Worm (Caenorhabditis elegans) whole organism, L3 larva: ENCODE results near the gene T25E4.1.

Source experiments
- R02D3.7 ChIP-seq: fragments of 150-350 bp; optimal IDR thresholded peaks from 2 replicates; lab custom pipeline; 2014; ENCODE audit warnings: missing biosample characterization, missing genetic modification characterization
- ZK546.5 ChIP-seq: sonication (generic microtip); optimal IDR thresholded peaks from 2 replicates; lab custom pipeline; 2017; ENCODE audit warnings: missing biosample characterization, missing genetic modification characterization
- aly-2 ChIP-seq: fragments of 150-350 bp; optimal IDR thresholded peaks from 2 replicates; lab custom pipeline; 2014; ENCODE audit warnings: missing biosample characterization, missing genetic modification characterization
- ama-1 ChIP-seq: fragments of 150-350 bp; optimal IDR thresholded peaks from 2 replicates; lab custom pipeline; 2018
- ceh-28 ChIP-seq: fragments of 150-350 bp; optimal IDR thresholded peaks from 2 replicates; lab custom pipeline; 2014; ENCODE audit warnings: missing biosample characterization, missing genetic modification reagents, missing genetic modification characterization
- ceh-9 ChIP-seq: sonication (generic microtip); optimal IDR thresholded peaks from 2 replicates; lab custom pipeline; 2018; ENCODE audit warnings: missing biosample characterization, missing genetic modification characterization
- egl-5 ChIP-seq: fragments of 150-350 bp; optimal IDR thresholded peaks from 2 replicates; lab custom pipeline; 2017; ENCODE audit warnings: missing biosample characterization, missing genetic modification reagents, missing genetic modification characterization, inconsistent platforms
- elt-2 ChIP-seq: sonication (generic microtip); optimal IDR thresholded peaks from 2 replicates; lab custom pipeline; 2016; ENCODE audit warnings: missing genetic modification reagents, mild to moderate bottlenecking, missing genetic modification characterization, missing compliant biosample characterization
- elt-3 ChIP-seq, 3 experiments: fragments of 150-350 bp in 1 of 3; sonication (generic microtip) in 2 of 3; optimal IDR thresholded peaks; 2 replicates in 2 of 3; 4 replicates in 1 of 3; lab custom pipeline; 2014 to 2017; ENCODE audit warnings: missing biosample characterization in 3 of 3, missing genetic modification characterization in 3 of 3
- eor-1 ChIP-seq, 2 experiments: fragments of 150-350 bp; optimal IDR thresholded peaks; 2 replicates each; lab custom pipeline; 2014 to 2018; ENCODE audit warnings: missing biosample characterization in 2 of 2, missing genetic modification characterization in 2 of 2
- fkh-10 ChIP-seq: sonication (generic microtip); optimal IDR thresholded peaks from 2 replicates; lab custom pipeline; 2017; ENCODE audit warnings: missing biosample characterization, missing genetic modification reagents, missing genetic modification characterization
- fkh-2 ChIP-seq: fragments of 150-350 bp; optimal IDR thresholded peaks from 2 replicates; lab custom pipeline; 2014; ENCODE audit warnings: missing biosample characterization, missing genetic modification reagents, missing genetic modification characterization
- fos-1 ChIP-seq: fragments of 150-350 bp; optimal IDR thresholded peaks from 2 replicates; lab custom pipeline; 2014; ENCODE audit warnings: missing biosample characterization, missing genetic modification characterization
- jun-1 ChIP-seq: fragments of 150-350 bp; optimal IDR thresholded peaks from 2 replicates; lab custom pipeline; 2014; ENCODE audit warnings: missing biosample characterization, missing genetic modification reagents, missing genetic modification characterization
- lin-15B ChIP-seq: fragments of 150-350 bp; optimal IDR thresholded peaks from 2 replicates; lab custom pipeline; 2014; ENCODE audit warnings: missing biosample characterization, missing genetic modification characterization
- lin-39 ChIP-seq: fragments of 150-350 bp; optimal IDR thresholded peaks from 2 replicates; lab custom pipeline; 2018; ENCODE audit warnings: missing biosample characterization, missing genetic modification reagents, missing genetic modification characterization
- mml-1 ChIP-seq: fragments of 150-350 bp; sonication (generic microtip); optimal IDR thresholded peaks from 3 replicates; lab custom pipeline; 2014; ENCODE audit warnings: missing biosample characterization, missing genetic modification characterization
- nfya-1 ChIP-seq: sonication (generic microtip); optimal IDR thresholded peaks from 2 replicates; lab custom pipeline; 2017; ENCODE audit warnings: missing genetic modification characterization, mild to moderate bottlenecking, missing compliant biosample characterization, antibody characterized with exemption, moderate library complexity; ENCODE audit not compliant: insufficient read depth
- nhr-11 ChIP-seq: fragments of 150-350 bp; optimal IDR thresholded peaks from 2 replicates; lab custom pipeline; 2014; ENCODE audit warnings: missing biosample characterization, missing genetic modification characterization
- nhr-12 ChIP-seq: fragments of 150-350 bp; optimal IDR thresholded peaks from 2 replicates; lab custom pipeline; 2014; ENCODE audit warnings: missing biosample characterization, missing genetic modification characterization
- nhr-23 ChIP-seq: fragments of 150-350 bp; optimal IDR thresholded peaks from 2 replicates; lab custom pipeline; 2014; ENCODE audit warnings: missing biosample characterization, missing genetic modification reagents, missing genetic modification characterization
- nhr-25 ChIP-seq: sonication (generic microtip); optimal IDR thresholded peaks from 2 replicates; lab custom pipeline; 2017; ENCODE audit warnings: missing biosample characterization, missing genetic modification characterization
- nhr-28 ChIP-seq: fragments of 150-350 bp; optimal IDR thresholded peaks from 2 replicates; lab custom pipeline; 2014; ENCODE audit warnings: missing biosample characterization, missing genetic modification characterization
- nhr-43 ChIP-seq: sonication (generic microtip); optimal IDR thresholded peaks from 2 replicates; lab custom pipeline; 2016; ENCODE audit warnings: mild to moderate bottlenecking, missing genetic modification characterization, missing compliant biosample characterization; ENCODE audit not compliant: poor library complexity, severe bottlenecking
- nhr-67 ChIP-seq: fragments of 150-350 bp; optimal IDR thresholded peaks from 2 replicates; lab custom pipeline; 2014; ENCODE audit warnings: missing biosample characterization, missing genetic modification characterization
- nhr-77 ChIP-seq: fragments of 150-350 bp; optimal IDR thresholded peaks from 2 replicates; lab custom pipeline; 2014; ENCODE audit warnings: missing biosample characterization, missing genetic modification characterization
- pha-4 ChIP-seq: fragments of 150-350 bp; optimal IDR thresholded peaks from 2 replicates; lab custom pipeline; 2014; ENCODE audit warnings: missing biosample characterization, missing genetic modification reagents, missing genetic modification characterization
- pqm-1 ChIP-seq: fragments of 150-350 bp; optimal IDR thresholded peaks from 2 replicates; lab custom pipeline; 2017; ENCODE audit warnings: missing biosample characterization, missing genetic modification characterization, inconsistent platforms
- skn-1 ChIP-seq: fragments of 150-350 bp; optimal IDR thresholded peaks from 2 replicates; lab custom pipeline; 2014; ENCODE audit warnings: missing biosample characterization, missing genetic modification characterization
- snpc-4 ChIP-seq: fragments of 150-350 bp; optimal IDR thresholded peaks from 2 replicates; lab custom pipeline; 2014; ENCODE audit warnings: missing biosample characterization, missing genetic modification characterization
- tbx-2 ChIP-seq: sonication (generic microtip); optimal IDR thresholded peaks from 2 replicates; lab custom pipeline; 2016; ENCODE audit warnings: mild to moderate bottlenecking, missing genetic modification characterization, missing compliant biosample characterization
- unc-62 ChIP-seq: fragments of 150-350 bp; sonication (generic microtip); optimal IDR thresholded peaks from 4 replicates; lab custom pipeline; 2014; ENCODE audit warnings: missing biosample characterization, missing genetic modification reagents, missing genetic modification characterization
- zag-1 ChIP-seq: fragments of 150-350 bp; optimal IDR thresholded peaks from 2 replicates; lab custom pipeline; 2014; ENCODE audit warnings: missing biosample characterization, missing genetic modification characterization
- ztf-11 ChIP-seq: fragments of 150-350 bp; optimal IDR thresholded peaks from 2 replicates; lab custom pipeline; 2014; ENCODE audit warnings: missing biosample characterization, missing genetic modification characterization

Gene T25E4.1

ce11 chrII:5543476-5544144, 34.5 kb upstream of the T25E4.1 start (continued):
- TF ChIP-seq jun-1 (tag; lab: Kevin White, UChicago) = peak; percentile 98
- TF ChIP-seq eor-1 (tag; optimal IDR thresholded peaks at IDR 0.05; lab: Kevin White, UChicago) = peak in 1 of 2 experiments; percentile 71

ce11 chrII:5544145-5544515, 34.0 kb upstream of the T25E4.1 start:
- TF ChIP-seq elt-2 (peak; percentile 84), nhr-25 (tag; lab: Kevin White, UChicago) (peak; percentile 60), unc-62 (GFP tag; lab: Kevin White, UChicago) (peak; percentile 51), R02D3.7 (tag; lab: Kevin White, UChicago) (no peak), aly-2 (tag; lab: Kevin White, UChicago) (no peak), lin-39 (tag; lab: Kevin White, UChicago) (peak; percentile 72), nhr-43 (peak; percentile 63), jun-1 (tag; lab: Kevin White, UChicago) (peak; percentile 41), ama-1 (lab: Kevin White, UChicago) (peak; percentile 99), nhr-12 (tag; lab: Kevin White, UChicago) (no peak), pha-4 (peak; percentile 81), ceh-28 (peak; percentile 58), pqm-1 (tag; lab: Kevin White, UChicago) (peak; percentile 31), nhr-23 (tag; lab: Kevin White, UChicago) (peak; percentile 55), skn-1 (tag; lab: Kevin White, UChicago) (peak; percentile 57), nfya-1 (peak; percentile 80), fos-1 (no peak), egl-5 (tag; lab: Kevin White, UChicago) (peak; percentile 60), lin-15B (tag; lab: Kevin White, UChicago) (peak; percentile 26), snpc-4 (tag; lab: Kevin White, UChicago) (peak; percentile 99), mml-1 (tag; lab: Kevin White, UChicago) (no peak)
- TF ChIP-seq, all 47 proteins: peak for 16

ce11 chrII:5544764-5545163, 33.4 kb upstream of the T25E4.1 start, which contains the start of gene ins-13:
TSS of gene ins-13 (minus strand) at chrII:5544864.
- TF ChIP-seq nhr-77 (tag; lab: Kevin White, UChicago) (no peak), elt-3 (tag; optimal IDR thresholded peaks at IDR 0.05; lab: Kevin White, UChicago) (no peak), unc-62 (GFP tag; lab: Kevin White, UChicago) (no peak), egl-5 (tag; lab: Kevin White, UChicago) (no peak), skn-1 (tag; lab: Kevin White, UChicago) (no peak), fkh-2 (tag; lab: Kevin White, UChicago) (no peak), nhr-43 (no peak), nhr-11 (tag; lab: Kevin White, UChicago) (no peak), ZK546.5 (no peak), fos-1 (no peak), jun-1 (tag; lab: Kevin White, UChicago) (no peak), nhr-28 (tag; lab: Kevin White, UChicago) (no peak), ceh-9 (tag; lab: Kevin White, UChicago) (no peak), pqm-1 (tag; lab: Kevin White, UChicago) (no peak), fkh-10 (GFP tag; lab: Kevin White, UChicago) (no peak), zag-1 (tag; lab: Kevin White, UChicago) (no peak), ztf-11 (tag; lab: Kevin White, UChicago) (no peak)
- TF ChIP-seq, all 47 proteins: peak for 0

- TF ChIP-seq egl-5 (tag; lab: Kevin White, UChicago) (no peak), nhr-67 (tag; lab: Kevin White, UChicago) (no peak), ceh-9 (tag; lab: Kevin White, UChicago) (no peak), unc-62 (GFP tag; lab: Kevin White, UChicago) (no peak), nfya-1 (peak; percentile 35), nhr-11 (tag; lab: Kevin White, UChicago) (no peak), tbx-2 (tag; lab: Kevin White, UChicago) (no peak), nhr-25 (tag; lab: Kevin White, UChicago) (no peak), nhr-43 (peak; percentile 18)
Measured at ce11 chrII:5547442-5547894, 30.7 kb upstream of the T25E4.1 start, which contains the start of gene acdh-2. TSS of gene acdh-2 (minus strand) at chrII:5547492.
